Worm (Caenorhabditis elegans): ENCODE data around the gene M79.2.

DNA sequence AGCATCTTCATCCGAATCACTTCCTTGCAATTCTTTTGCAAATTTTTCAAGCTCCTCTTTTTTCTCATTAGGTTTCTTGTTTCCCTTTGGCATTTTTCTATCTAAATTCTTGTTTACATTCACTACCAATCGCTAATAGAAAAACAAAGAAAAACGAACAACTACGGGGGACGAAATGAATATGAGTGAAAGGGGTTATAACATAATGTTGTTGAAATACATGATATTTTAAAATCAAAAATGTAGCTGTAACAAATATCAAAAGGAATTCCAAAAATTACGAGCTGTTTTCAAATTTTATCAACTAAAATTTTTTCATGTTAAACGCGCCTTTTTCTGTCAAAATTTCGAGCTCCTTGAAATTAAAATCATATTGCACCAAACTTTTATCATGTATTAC, 48.4 kb upstream of the M79.2 start, which contains the start of gene F13E6.1:
- TF ChIP-seq lin-39 (tag; optimal IDR thresholded peaks at IDR 0.05): no peak
- TF ChIP-seq fos-1 (tag; optimal IDR thresholded peaks at IDR 0.05): no peak
- no peak for TF ChIP-seq ztf-4 (tag; optimal IDR thresholded peaks at IDR 0.05)
- TF ChIP-seq lsy-2 (tag; optimal IDR thresholded peaks at IDR 0.05): no peak
- TF ChIP-seq skn-1 (tag; optimal IDR thresholded peaks at IDR 0.05): no peak
- no peak for TF ChIP-seq ztf-11 (tag; optimal IDR thresholded peaks at IDR 0.05)
- TF ChIP-seq nhr-11 (tag; optimal IDR thresholded peaks at IDR 0.05): no peak
- no peak for TF ChIP-seq ceh-82 (tag; optimal IDR thresholded peaks at IDR 0.05)
- no peak for TF ChIP-seq mab-5 (tag; optimal IDR thresholded peaks at IDR 0.05)
- no peak for TF ChIP-seq lin-13 (GFP tag; optimal IDR thresholded peaks at IDR 0.05)
- TF ChIP-seq elt-3 (tag; optimal IDR thresholded peaks at IDR 0.05): no peak
- TF ChIP-seq nhr-237 (tag; optimal IDR thresholded peaks at IDR 0.05): no peak
- TF ChIP-seq unc-62 (GFP tag; optimal IDR thresholded peaks at IDR 0.05): no peak
